Worm (Caenorhabditis elegans) whole organism, L2 larva: ENCODE measurements around the gene ddl-1.

Source experiments
- C34F6.9 ChIP-seq: fragments of 150-350 bp; optimal IDR thresholded peaks from 2 replicates; lab custom pipeline; 2014; ENCODE audit warnings: missing biosample characterization, missing genetic modification characterization
- alr-1 ChIP-seq: fragments of 150-350 bp; optimal IDR thresholded peaks from 2 replicates; lab custom pipeline; 2014; ENCODE audit warnings: missing biosample characterization, missing genetic modification characterization
- ama-1 ChIP-seq: fragments of 150-350 bp; optimal IDR thresholded peaks from 2 replicates; lab custom pipeline; 2018; ENCODE audit warnings: inconsistent platforms
- blmp-1 ChIP-seq: sonication (generic microtip); optimal IDR thresholded peaks from 2 replicates; lab custom pipeline; 2017; ENCODE audit warnings: missing genetic modification characterization, mild to moderate bottlenecking, missing compliant biosample characterization, antibody characterized with exemption, moderate library complexity; ENCODE audit not compliant: insufficient read depth
- egl-27 ChIP-seq: sonication (generic microtip); optimal IDR thresholded peaks from 3 replicates; lab custom pipeline; 2017; ENCODE audit warnings: missing biosample characterization, missing genetic modification reagents, missing genetic modification characterization
- mdl-1 ChIP-seq, 2 experiments: fragments of 150-350 bp in 1 of 2; sonication (generic microtip) in 1 of 2; optimal IDR thresholded peaks; 2 replicates each; lab custom pipeline; 2017; ENCODE audit warnings: missing biosample characterization in 2 of 2, missing genetic modification characterization in 2 of 2
- nhr-10 ChIP-seq: sonication (generic microtip); optimal IDR thresholded peaks from 2 replicates; lab custom pipeline; 2017; ENCODE audit warnings: missing biosample characterization, missing genetic modification characterization
- nhr-12 ChIP-seq: fragments of 150-350 bp; optimal IDR thresholded peaks from 2 replicates; lab custom pipeline; 2014; ENCODE audit warnings: missing biosample characterization, missing genetic modification characterization
- unc-62 ChIP-seq: fragments of 150-350 bp; optimal IDR thresholded peaks from 2 replicates; lab custom pipeline; 2014; ENCODE audit warnings: missing biosample characterization, missing genetic modification reagents, missing genetic modification characterization
- ztf-11 ChIP-seq: sonication (generic microtip); optimal IDR thresholded peaks from 2 replicates; lab custom pipeline; 2017; ENCODE audit warnings: missing biosample characterization, missing genetic modification characterization

DNA sequence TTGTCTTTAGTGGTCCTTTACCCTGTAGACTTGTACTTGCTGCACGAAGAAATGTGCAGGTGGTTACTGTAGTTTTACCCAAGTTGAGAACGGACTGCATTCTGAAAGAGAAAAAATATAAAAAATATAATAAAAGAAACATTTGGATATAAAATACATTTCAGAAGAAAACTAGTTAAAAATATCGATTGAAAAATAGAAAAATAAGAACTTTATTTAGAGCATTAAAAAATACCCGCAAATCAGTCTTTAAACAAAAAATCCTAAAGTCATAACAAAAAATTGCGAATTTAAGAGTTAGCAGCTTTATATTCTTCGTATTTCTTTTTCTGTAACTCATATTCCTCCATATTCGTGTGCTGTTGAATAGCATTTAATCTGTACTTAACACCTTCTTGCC is 20.7 kb upstream of the ddl-1 start, which contains the start of gene C25H3.7:
- TF ChIP-seq unc-62 (GFP tag; lab: Kevin White, UChicago): no peak
- no peak for TF ChIP-seq mdl-1 (tag; optimal IDR thresholded peaks at IDR 0.05; lab: Kevin White, UChicago)
- TF ChIP-seq egl-27 (tag; lab: Kevin White, UChicago): no peak
- TF ChIP-seq alr-1 (tag; lab: Kevin White, UChicago): no peak
- no peak for TF ChIP-seq ztf-11 (tag; lab: Kevin White, UChicago)
- no peak for TF ChIP-seq blmp-1
- no peak for TF ChIP-seq nhr-10 (tag; lab: Kevin White, UChicago)
- no peak for TF ChIP-seq ama-1 (lab: Kevin White, UChicago)
- no peak for TF ChIP-seq nhr-12 (tag; lab: Kevin White, UChicago)
- TF ChIP-seq C34F6.9 (tag; lab: Kevin White, UChicago): no peak
